Fruit fly (Drosophila melanogaster) whole organism, pupa: ENCODE data around the gene erm.

Experiments
- CG10348 ChIP-seq: fragments of 200-800 bp; sonication (Bioruptor generic); IDR thresholded peaks from 2 replicates; pipeline ENCODE4 v1.3.6; 2022; ENCODE audit warnings: missing biosample characterization, missing genetic modification characterization
- CG12605 ChIP-seq: fragments of 200-800 bp; sonication (Bioruptor generic); IDR thresholded peaks from 2 replicates; pipeline ENCODE4 v1.3.6; 2022; ENCODE audit warnings: missing biosample characterization, missing genetic modification characterization
- CG13204 ChIP-seq: fragments of 200-800 bp; sonication (Bioruptor generic); optimal IDR thresholded peaks from 2 replicates; lab custom pipeline; 2018; ENCODE audit warnings: missing biosample characterization, mild to moderate bottlenecking, missing genetic modification characterization, moderate library complexity
- CG14655 ChIP-seq: fragments of 200-800 bp; sonication (Bioruptor generic); optimal IDR thresholded peaks from 3 replicates; lab custom pipeline; 2017; ENCODE audit warnings: mild to moderate bottlenecking, missing biosample characterization, missing genetic modification reagents, missing genetic modification characterization
- CG15710 ChIP-seq: fragments of 200-800 bp; sonication (Bioruptor generic); optimal IDR thresholded peaks from 2 replicates; lab custom pipeline; 2018; ENCODE audit warnings: missing biosample characterization, mild to moderate bottlenecking, missing genetic modification characterization, moderate library complexity
- CG17806 ChIP-seq: fragments of 200-800 bp; sonication (Bioruptor generic); optimal IDR thresholded peaks from 2 replicates; lab custom pipeline; 2018; ENCODE audit warnings: missing biosample characterization, mild to moderate bottlenecking, missing genetic modification characterization, moderate library complexity
- CG32121 ChIP-seq: fragments of 200-800 bp; sonication (Bioruptor generic); IDR thresholded peaks from 2 replicates; pipeline ENCODE4 v1.3.6; 2022; ENCODE audit warnings: missing biosample characterization, missing genetic modification characterization
- CG34367 ChIP-seq: fragments of 200-800 bp; sonication (Bioruptor generic); optimal IDR thresholded peaks from 2 replicates; lab custom pipeline; 2018; ENCODE audit warnings: missing biosample characterization, mild to moderate bottlenecking, missing genetic modification characterization
- CG4496 ChIP-seq: fragments of 200-800 bp; sonication (Bioruptor generic); IDR thresholded peaks from 3 replicates; pipeline ENCODE4 v1.3.6; 2022; ENCODE audit warnings: missing biosample characterization, missing genetic modification characterization
- CG8159 ChIP-seq: fragments of 200-800 bp; sonication (Bioruptor generic); optimal IDR thresholded peaks from 3 replicates; lab custom pipeline; 2018; ENCODE audit warnings: missing biosample characterization, mild to moderate bottlenecking, missing genetic modification characterization, moderate library complexity
- CG8301 ChIP-seq: fragments of 200-800 bp; sonication (Bioruptor generic); optimal IDR thresholded peaks from 2 replicates; lab custom pipeline; 2018; ENCODE audit warnings: missing biosample characterization, mild to moderate bottlenecking, missing genetic modification characterization
- CG9948 ChIP-seq: fragments of 200-800 bp; sonication (Bioruptor generic); optimal IDR thresholded peaks from 2 replicates; lab custom pipeline; 2018; ENCODE audit warnings: missing biosample characterization, mild to moderate bottlenecking, missing genetic modification characterization, moderate library complexity
- D1 ChIP-seq: fragments of 200-800 bp; sonication (Bioruptor generic); optimal IDR thresholded peaks from 2 replicates; lab custom pipeline; 2018; ENCODE audit warnings: missing biosample characterization, mild to moderate bottlenecking, missing genetic modification characterization, moderate library complexity
- EcR ChIP-seq: fragments of 200-800 bp; sonication (Bioruptor generic); optimal IDR thresholded peaks from 3 replicates; lab custom pipeline; 2019; ENCODE audit warnings: missing biosample characterization, missing genetic modification characterization, mild to moderate bottlenecking, moderate library complexity, missing genetic modification reagents
- Ets98B ChIP-seq: fragments of 200-800 bp; sonication (Bioruptor generic); IDR thresholded peaks from 2 replicates; pipeline ENCODE4 v1.3.6; 2022; ENCODE audit warnings: missing biosample characterization, missing genetic modification characterization
- Pif1A ChIP-seq: fragments of 200-800 bp; sonication (Bioruptor generic); optimal IDR thresholded peaks from 3 replicates; lab custom pipeline; 2016; ENCODE audit warnings: missing biosample characterization, missing genetic modification characterization
- Pif1B ChIP-seq: fragments of 200-800 bp; sonication (Bioruptor generic); optimal IDR thresholded peaks from 3 replicates; lab custom pipeline; 2016; ENCODE audit warnings: missing biosample characterization, missing genetic modification characterization
- Snoo ChIP-seq: fragments of 200-800 bp; sonication (Bioruptor generic); optimal IDR thresholded peaks from 3 replicates; lab custom pipeline; 2017; ENCODE audit warnings: missing biosample characterization, mild to moderate bottlenecking, missing genetic modification characterization, inconsistent platforms
- fd96Ca ChIP-seq: fragments of 200-800 bp; sonication (Bioruptor generic); IDR thresholded peaks from 3 replicates; pipeline ENCODE4 v1.3.6; 2022; ENCODE audit warnings: missing biosample characterization, missing genetic modification characterization
- gl ChIP-seq: fragments of 200-800 bp; sonication (Bioruptor generic); optimal IDR thresholded peaks from 2 replicates; lab custom pipeline; 2018; ENCODE audit warnings: missing biosample characterization, mild to moderate bottlenecking, missing genetic modification characterization
- rn ChIP-seq: fragments of 200-800 bp; sonication (Bioruptor generic); IDR thresholded peaks from 2 replicates; pipeline ENCODE4 v1.3.6; 2022; ENCODE audit warnings: missing biosample characterization, missing genetic modification characterization

Gene erm

DNA sequence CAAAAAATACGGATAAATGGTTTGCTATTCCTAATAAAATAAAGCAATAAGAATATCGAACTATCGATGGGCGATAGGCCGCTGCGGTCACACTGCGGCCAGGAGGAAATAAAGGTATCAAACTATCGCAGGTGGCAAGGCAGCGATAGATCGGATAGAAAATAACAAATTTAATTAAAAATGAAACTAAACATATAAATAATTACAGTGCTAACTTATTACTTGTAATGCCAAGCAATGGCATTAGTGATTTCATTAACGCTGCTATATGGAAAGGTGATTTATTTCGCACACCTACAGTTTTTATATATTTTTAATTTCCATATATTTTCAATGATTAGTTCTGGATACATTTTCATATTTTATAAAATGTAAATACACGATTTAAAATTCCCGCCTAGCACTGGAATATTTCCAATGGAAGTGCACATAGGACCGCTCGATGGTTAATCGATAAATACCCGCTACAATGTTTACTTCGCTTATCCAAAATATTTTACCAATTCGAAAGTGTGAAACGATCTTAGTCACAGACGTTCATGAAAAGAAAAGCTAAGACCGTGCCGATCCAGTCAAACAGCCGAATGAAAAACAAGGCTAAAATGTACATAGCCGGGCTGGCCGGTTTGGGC is 10.7 kb upstream of the erm start, which contains the start of the genes CG15356 and CG15362:
TSS of gene CG15356 (minus strand) at position 48 of the 632 bp plus-strand sequence.
TSS of gene CG15362 (plus strand) at position 469 of the 632 bp plus-strand sequence.
- TF ChIP-seq CG12605 (no peak), CG4496 (GFP tag; lab: Robert Waterston, UW) (peak; percentile 59; the same call in 2 of the 3 replicates), CG17806 (peak; percentile 27)
- TF ChIP-seq, all 21 proteins: peak for 2

DNA sequence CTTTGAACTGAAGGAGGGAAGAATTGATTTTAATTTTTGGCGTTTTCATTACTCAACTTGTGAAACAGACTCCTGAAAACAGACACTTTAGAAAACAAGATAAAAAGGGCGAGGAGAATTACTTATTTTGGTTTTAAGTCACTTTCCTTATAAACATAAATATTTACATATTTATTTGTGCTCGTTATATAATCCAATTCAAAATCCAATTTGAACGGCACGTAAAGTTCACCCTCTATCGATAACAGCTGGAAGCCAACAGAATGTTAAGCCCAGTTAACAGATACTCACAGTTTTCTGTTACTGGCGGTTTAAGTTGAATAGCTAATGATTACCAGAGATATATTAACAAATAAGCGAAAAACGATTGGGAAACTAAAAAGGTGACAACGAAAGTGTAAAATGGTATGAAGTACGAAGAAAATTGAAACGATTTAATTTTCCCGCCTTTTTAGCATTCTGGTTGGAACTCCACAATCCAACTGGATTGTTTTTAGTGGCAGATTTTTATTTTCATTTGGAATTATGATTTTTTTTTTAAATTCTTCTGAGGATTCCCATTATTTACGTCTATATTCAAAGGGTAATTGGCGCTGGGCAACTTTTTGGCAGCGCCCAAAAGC is 9.1 kb upstream of the erm start:
- TF ChIP-seq CG32121 (GFP tag; lab: Robert Waterston, UW) (no peak), CG8159 (tag; lab: Kevin White, UChicago) (no peak), CG13204 (GFP tag; lab: Kevin White, UChicago) (no peak), Pif1B (GFP tag; lab: Kevin White, UChicago) (no peak), CG12605 (no peak), CG17806 (no peak), CG8301 (tag; lab: Kevin White, UChicago) (no peak), gl (no peak), rn (GFP tag; lab: Robert Waterston, UW) (no peak), fd96Ca (no peak), EcR (GFP tag; lab: Kevin White, UChicago) (no peak), Pif1A (GFP tag; lab: Kevin White, UChicago) (no peak), Ets98B (no peak), CG34367 (tag; lab: Kevin White, UChicago) (no peak)

DNA sequence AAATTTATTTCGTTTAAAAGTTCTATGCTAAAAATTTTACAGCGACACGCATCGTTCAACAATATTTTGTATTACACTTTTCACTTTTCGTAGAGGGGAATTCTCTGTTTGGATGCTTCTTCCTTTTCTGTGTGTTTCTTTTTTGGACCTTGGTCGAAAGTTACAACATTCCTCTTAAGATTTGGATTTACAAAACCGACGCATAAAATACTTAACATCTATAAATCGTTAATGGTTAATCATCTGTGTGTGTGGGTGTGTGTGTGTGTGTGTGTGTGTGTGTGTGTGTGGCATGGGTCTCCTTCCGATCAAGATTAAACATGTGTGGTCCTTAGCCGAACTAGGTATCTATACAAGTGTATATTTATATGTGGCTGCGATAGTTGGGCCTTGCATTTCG is 5.3 kb upstream of the erm start:
- TF ChIP-seq gl = no peak
- no peak for TF ChIP-seq CG17806
- TF ChIP-seq Ets98B = no peak
- no peak for TF ChIP-seq EcR (GFP tag; lab: Kevin White, UChicago)
- TF ChIP-seq Snoo (tag; lab: Kevin White, UChicago) = no peak
- TF ChIP-seq CG12605 = no peak
- TF ChIP-seq CG9948 (tag; lab: Kevin White, UChicago) = no peak
- no peak for TF ChIP-seq D1 (tag; lab: Kevin White, UChicago)
- TF ChIP-seq CG8159 (tag; lab: Kevin White, UChicago) = no peak
- TF ChIP-seq Pif1A (GFP tag; lab: Kevin White, UChicago) = no peak
- TF ChIP-seq fd96Ca = no peak
- TF ChIP-seq CG14655 = no peak
- TF ChIP-seq rn (GFP tag; lab: Robert Waterston, UW) = no peak
- no peak for TF ChIP-seq CG34367 (tag; lab: Kevin White, UChicago)

DNA sequence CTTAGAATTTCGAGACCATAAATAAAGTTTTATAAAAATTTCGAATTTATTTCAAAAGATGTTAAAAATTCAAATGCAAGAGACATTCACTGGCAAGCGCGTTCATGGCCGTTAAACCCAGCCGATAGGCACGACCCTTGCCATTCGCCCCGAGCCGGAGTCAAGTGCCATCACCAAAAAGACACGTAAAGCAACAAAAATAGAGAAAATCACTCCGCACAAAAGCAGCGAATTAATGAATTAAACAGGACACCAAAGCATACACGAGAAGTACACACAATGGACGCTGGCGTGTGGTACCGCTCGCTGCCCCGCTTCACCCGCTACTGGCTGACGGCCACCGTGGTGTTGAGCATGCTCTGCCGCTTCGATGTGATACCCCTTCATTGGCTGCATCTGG is 3.8 kb upstream of the erm start, which contains the start of gene Der-1:
TSS of gene Der-1 (plus strand) at position 1 of the 400 bp plus-strand sequence.
- TF ChIP-seq CG17806 (no peak), fd96Ca (no peak), CG12605 (no peak), CG10348 (GFP tag; lab: Robert Waterston, UW) (no peak), Ets98B (peak; percentile 18; the same call in 1 of the 2 replicates), CG32121 (GFP tag; lab: Robert Waterston, UW) (peak; percentile 28; the same call in 1 of the 2 replicates), CG8301 (tag; lab: Kevin White, UChicago) (no peak), EcR (GFP tag; lab: Kevin White, UChicago) (no peak), CG4496 (GFP tag; lab: Robert Waterston, UW) (peak; percentile 18; the same call in 1 of the 3 replicates), CG13204 (GFP tag; lab: Kevin White, UChicago) (no peak), Pif1B (GFP tag; lab: Kevin White, UChicago) (no peak), Pif1A (GFP tag; lab: Kevin White, UChicago) (no peak), D1 (tag; lab: Kevin White, UChicago) (no peak), CG9948 (tag; lab: Kevin White, UChicago) (no peak), gl (no peak), CG8159 (tag; lab: Kevin White, UChicago) (no peak), CG15710 (tag; lab: Kevin White, UChicago) (no peak)

DNA sequence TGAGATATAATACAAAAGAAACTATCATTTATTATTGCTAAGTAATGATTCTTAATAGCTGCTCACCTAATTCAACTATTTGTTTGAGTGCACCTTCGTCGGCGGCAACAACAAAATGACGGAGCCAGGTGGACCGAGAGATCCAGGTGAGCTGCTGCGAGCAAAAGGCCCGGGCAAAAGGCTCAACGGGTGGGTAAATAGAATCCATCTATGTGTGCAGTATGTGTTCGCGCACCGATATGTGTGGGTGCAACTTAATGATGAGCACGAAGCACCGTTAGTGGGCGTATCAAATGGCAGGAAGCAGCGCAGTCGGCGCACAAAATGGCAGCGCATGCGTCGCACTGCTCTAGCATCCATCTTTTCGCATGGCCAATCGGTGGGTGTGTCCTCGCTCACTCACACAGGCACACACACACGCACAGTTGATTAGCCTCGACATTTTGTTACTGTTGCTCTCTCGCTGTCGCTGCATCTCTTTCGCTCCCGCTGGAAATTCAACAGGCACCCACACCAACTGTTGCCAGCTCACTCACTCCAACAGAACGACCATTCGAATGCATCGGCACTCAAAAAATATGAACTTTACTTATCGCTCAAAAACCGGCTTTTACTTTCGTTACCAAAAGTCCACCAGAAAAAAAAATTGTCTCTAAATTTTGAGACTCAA is 2.4 kb upstream of the erm start:
- TF ChIP-seq CG12605 (no peak), CG8159 (tag; lab: Kevin White, UChicago) (peak; percentile 5), CG17806 (no peak), CG8301 (tag; lab: Kevin White, UChicago) (no peak)

DNA sequence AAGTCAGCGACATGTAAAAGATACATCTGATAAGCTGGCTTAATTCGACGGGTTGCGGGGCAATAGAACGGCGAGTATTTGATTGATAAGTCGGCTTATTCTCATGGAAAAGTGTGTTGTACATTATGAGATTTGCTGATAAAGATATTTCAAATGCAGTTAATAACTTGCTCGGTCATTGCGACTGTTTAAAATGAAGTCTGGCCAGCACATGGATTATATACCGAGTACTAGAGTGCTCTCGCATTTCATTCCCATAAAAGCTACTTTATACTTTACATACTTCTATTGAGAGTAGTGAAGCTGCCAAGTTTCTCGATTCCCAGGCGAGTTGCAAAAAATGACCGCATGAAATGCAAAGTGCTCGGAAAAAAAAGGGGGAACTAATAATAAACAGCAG is 2.3 kb downstream of the erm start:
- TF ChIP-seq CG13204 (GFP tag; lab: Kevin White, UChicago) = no peak
- TF ChIP-seq fd96Ca = no peak
- no peak for TF ChIP-seq Pif1B (GFP tag; lab: Kevin White, UChicago)
- TF ChIP-seq CG34367 (tag; lab: Kevin White, UChicago) = no peak
- TF ChIP-seq CG12605 = no peak
- no peak for TF ChIP-seq CG10348 (GFP tag; lab: Robert Waterston, UW)
- TF ChIP-seq CG8159 (tag; lab: Kevin White, UChicago) = no peak
- no peak for TF ChIP-seq D1 (tag; lab: Kevin White, UChicago)
- no peak for TF ChIP-seq CG4496 (GFP tag; lab: Robert Waterston, UW)
- no peak for TF ChIP-seq CG8301 (tag; lab: Kevin White, UChicago)
- no peak for TF ChIP-seq Ets98B
- no peak for TF ChIP-seq CG17806
- TF ChIP-seq Snoo (tag; lab: Kevin White, UChicago) = no peak
- no peak for TF ChIP-seq gl
- no peak for TF ChIP-seq CG15710 (tag; lab: Kevin White, UChicago)
- no peak for TF ChIP-seq CG32121 (GFP tag; lab: Robert Waterston, UW)
- no peak for TF ChIP-seq CG9948 (tag; lab: Kevin White, UChicago)
- TF ChIP-seq CG14655 = no peak
